Fruit fly (Drosophila melanogaster): ENCODE results near the gene Spn77Bc.
A peak's percentile ranks its signal among the peaks of the same experiment; 100 is the strongest.

The Spn77Bc gene

DNA sequence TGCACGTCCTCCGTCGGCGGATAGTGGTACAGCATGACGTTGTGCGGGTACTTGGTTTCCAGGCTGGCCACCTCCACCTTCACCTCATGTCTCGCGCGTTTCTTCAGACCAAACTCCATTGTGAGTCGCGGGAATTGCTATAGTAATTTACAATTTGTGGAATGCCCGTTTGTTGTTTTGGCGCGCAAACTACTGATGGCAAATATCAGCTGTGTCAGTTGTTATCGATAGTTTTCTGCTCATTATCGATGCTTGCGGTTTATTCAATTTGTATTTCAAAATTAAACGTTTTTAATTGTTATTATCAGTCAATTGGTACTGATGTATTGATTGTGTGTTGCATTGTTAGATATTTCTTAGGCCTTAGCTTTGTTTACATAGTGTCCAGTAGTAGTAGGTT lies 19.0 kb downstream of the Spn77Bc start, which contains the start of gene Prim2:
Gene Prim2 (minus strand): TSS at position 197 of the 400 bp plus-strand sequence.
- TF ChIP-seq bab1 (GFP tag; optimal IDR thresholded peaks at IDR 0.05) = peak; percentile 30
- TF ChIP-seq CG12768 (GFP tag; optimal IDR thresholded peaks at IDR 0.05) = no peak
- no peak for TF ChIP-seq ovo (GFP tag; optimal IDR thresholded peaks at IDR 0.05)

DNA sequence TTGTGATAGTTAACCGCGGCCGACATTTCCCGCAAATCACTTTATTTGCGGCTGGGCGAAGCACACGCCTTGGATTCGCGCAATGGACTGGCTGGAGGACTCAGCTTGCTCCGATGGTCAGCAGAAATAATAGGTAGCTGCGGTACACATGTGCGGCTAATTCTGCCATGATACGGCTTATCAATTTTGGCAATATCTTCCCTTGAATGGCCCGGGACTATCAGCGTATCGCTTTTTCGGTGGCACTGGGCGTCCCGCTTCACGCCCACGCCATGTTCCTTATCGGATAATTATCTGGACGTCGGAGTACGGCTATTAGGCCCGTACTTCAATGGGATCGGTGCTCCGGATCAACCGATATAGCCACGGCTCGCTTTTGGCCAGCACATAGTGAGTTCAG lies 23.6 kb downstream of the Spn77Bc start:
- no peak for TF ChIP-seq tj (GFP tag; optimal IDR thresholded peaks at IDR 0.05)
- TF ChIP-seq CG12768 (GFP tag; optimal IDR thresholded peaks at IDR 0.05) = no peak
- no peak for TF ChIP-seq CG11617 (GFP tag; optimal IDR thresholded peaks at IDR 0.05)
- TF ChIP-seq Hr96 (GFP tag; optimal IDR thresholded peaks at IDR 0.05) = no peak
- TF ChIP-seq CG14711 (tag; optimal IDR thresholded peaks at IDR 0.05) = no peak
- TF ChIP-seq cnc (optimal IDR thresholded peaks at IDR 0.05) = no peak
- TF ChIP-seq Clk (GFP tag; optimal IDR thresholded peaks at IDR 0.05) = no peak
- no peak for TF ChIP-seq ovo (GFP tag; optimal IDR thresholded peaks at IDR 0.05)
- no peak for TF ChIP-seq CG33017 (tag; optimal IDR thresholded peaks at IDR 0.05)
- no peak for TF ChIP-seq cic (GFP tag; optimal IDR thresholded peaks at IDR 0.05)
- no peak for TF ChIP-seq Mnt (GFP tag; optimal IDR thresholded peaks at IDR 0.05)
- no peak for TF ChIP-seq CG7045 (GFP tag; optimal IDR thresholded peaks at IDR 0.05)
- no peak for TF ChIP-seq CG5204 (GFP tag; optimal IDR thresholded peaks at IDR 0.05)
- TF ChIP-seq toe (GFP tag; optimal IDR thresholded peaks at IDR 0.05) = no peak
- no peak for TF ChIP-seq CG1620 (GFP tag; optimal IDR thresholded peaks at IDR 0.05)
- no peak for TF ChIP-seq bab1 (GFP tag; optimal IDR thresholded peaks at IDR 0.05)
- no peak for TF ChIP-seq kay (GFP tag; ENCODE audit: borderline replicate concordance)
- TF ChIP-seq CG7101 (tag; optimal IDR thresholded peaks at IDR 0.05) = no peak

DNA sequence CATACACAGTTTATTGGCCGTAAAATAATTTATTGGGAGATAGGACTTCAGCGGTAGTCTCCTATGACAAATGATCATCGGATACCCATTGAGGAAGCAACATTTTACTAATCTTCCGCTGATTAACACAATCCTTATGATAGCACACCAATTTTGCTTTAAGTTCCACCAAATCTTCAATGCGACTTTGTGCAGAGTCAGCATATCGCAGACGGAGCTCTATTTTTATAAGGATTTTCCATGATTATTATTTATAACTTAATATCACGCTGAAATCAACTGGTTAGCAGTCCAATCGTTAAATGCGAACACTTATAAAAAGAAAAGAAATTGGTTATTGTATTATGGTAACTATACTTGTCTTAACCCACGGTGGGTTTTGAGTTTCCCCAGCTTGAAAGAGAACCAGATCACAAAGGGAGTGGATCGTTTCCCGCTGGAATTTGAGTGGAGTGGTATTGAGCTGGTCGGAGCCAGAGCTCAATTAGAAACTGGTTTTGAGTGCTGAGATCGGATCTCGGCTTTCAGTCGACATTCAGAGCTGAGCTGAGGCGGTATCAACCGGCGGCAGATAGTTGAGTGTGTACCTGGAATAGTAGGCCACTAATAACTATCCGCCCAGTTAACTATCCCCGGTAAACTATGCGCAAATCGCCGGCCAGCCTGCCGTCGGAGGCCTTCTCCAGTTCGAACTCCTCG lies 24.4 kb downstream of the Spn77Bc start, which contains the start of the genes Toll-9 and in:
Gene Toll-9 (minus strand): TSS at position 51 of the 699 bp plus-strand sequence.
Gene in (plus strand): TSS at position 525 of the 699 bp plus-strand sequence.
- TF ChIP-seq CG7045 (GFP tag; optimal IDR thresholded peaks at IDR 0.05) = no peak
- no peak for TF ChIP-seq CG14711 (tag; optimal IDR thresholded peaks at IDR 0.05)
- no peak for TF ChIP-seq tj (GFP tag; optimal IDR thresholded peaks at IDR 0.05)
- TF ChIP-seq bab1 (GFP tag; optimal IDR thresholded peaks at IDR 0.05) = no peak
- no peak for TF ChIP-seq Crg-1 (GFP tag; optimal IDR thresholded peaks at IDR 0.05)
- TF ChIP-seq Clk (GFP tag; optimal IDR thresholded peaks at IDR 0.05) = no peak
- no peak for TF ChIP-seq kay (GFP tag; ENCODE audit: borderline replicate concordance)
- no peak for TF ChIP-seq cic (GFP tag; optimal IDR thresholded peaks at IDR 0.05)
- no peak for TF ChIP-seq CG33017 (tag; optimal IDR thresholded peaks at IDR 0.05)
- TF ChIP-seq CG12768 (GFP tag; optimal IDR thresholded peaks at IDR 0.05) = no peak
- no peak for TF ChIP-seq cnc (optimal IDR thresholded peaks at IDR 0.05)
- TF ChIP-seq CG1620 (GFP tag; optimal IDR thresholded peaks at IDR 0.05) = no peak
- no peak for TF ChIP-seq Hr96 (GFP tag; optimal IDR thresholded peaks at IDR 0.05)
- TF ChIP-seq toe (GFP tag; optimal IDR thresholded peaks at IDR 0.05) = no peak

DNA sequence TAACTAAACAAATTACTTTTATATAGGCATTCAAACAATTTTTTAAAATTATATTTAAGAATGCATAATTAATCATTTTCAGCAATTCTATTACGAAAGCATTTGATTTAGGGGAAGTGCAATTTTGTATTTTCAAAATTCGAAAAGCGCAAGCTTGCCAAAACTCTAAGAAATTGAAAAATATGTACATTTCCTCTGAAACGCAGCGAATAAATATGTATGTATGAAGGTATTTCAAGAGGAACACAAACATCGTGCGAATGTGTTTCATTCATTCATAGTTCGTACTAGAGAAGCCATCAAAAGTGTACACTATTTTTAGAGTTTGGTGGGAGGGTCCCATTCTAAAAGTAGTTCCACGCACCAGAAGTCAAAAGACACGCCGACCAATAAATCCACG lies 27.6 kb downstream of the Spn77Bc start, which contains the start of gene CG13247:
Gene CG13247 (plus strand): TSS at position 301 of the 400 bp plus-strand sequence.
- TF ChIP-seq pad (GFP tag; optimal IDR thresholded peaks at IDR 0.05) = no peak
- TF ChIP-seq CG14711 (tag; optimal IDR thresholded peaks at IDR 0.05) = no peak
- no peak for TF ChIP-seq toe (GFP tag; optimal IDR thresholded peaks at IDR 0.05)
- no peak for TF ChIP-seq Hr96 (GFP tag; optimal IDR thresholded peaks at IDR 0.05)
- TF ChIP-seq kay (GFP tag; ENCODE audit: borderline replicate concordance) = no peak
- no peak for TF ChIP-seq Clk (GFP tag; optimal IDR thresholded peaks at IDR 0.05)
- no peak for TF ChIP-seq CG12768 (GFP tag; optimal IDR thresholded peaks at IDR 0.05)
- TF ChIP-seq ovo (GFP tag; optimal IDR thresholded peaks at IDR 0.05) = no peak
- TF ChIP-seq CG33017 (tag; optimal IDR thresholded peaks at IDR 0.05) = no peak
- no peak for TF ChIP-seq Mnt (GFP tag; optimal IDR thresholded peaks at IDR 0.05)
- TF ChIP-seq CG11617 (GFP tag; optimal IDR thresholded peaks at IDR 0.05) = no peak
- TF ChIP-seq CG1620 (GFP tag; optimal IDR thresholded peaks at IDR 0.05) = no peak
- no peak for TF ChIP-seq CG7101 (tag; optimal IDR thresholded peaks at IDR 0.05)
- TF ChIP-seq tj (GFP tag; optimal IDR thresholded peaks at IDR 0.05) = no peak
- no peak for TF ChIP-seq CG5204 (GFP tag; optimal IDR thresholded peaks at IDR 0.05)
- TF ChIP-seq cnc (optimal IDR thresholded peaks at IDR 0.05) = no peak
- TF ChIP-seq bab1 (GFP tag; optimal IDR thresholded peaks at IDR 0.05) = no peak

DNA sequence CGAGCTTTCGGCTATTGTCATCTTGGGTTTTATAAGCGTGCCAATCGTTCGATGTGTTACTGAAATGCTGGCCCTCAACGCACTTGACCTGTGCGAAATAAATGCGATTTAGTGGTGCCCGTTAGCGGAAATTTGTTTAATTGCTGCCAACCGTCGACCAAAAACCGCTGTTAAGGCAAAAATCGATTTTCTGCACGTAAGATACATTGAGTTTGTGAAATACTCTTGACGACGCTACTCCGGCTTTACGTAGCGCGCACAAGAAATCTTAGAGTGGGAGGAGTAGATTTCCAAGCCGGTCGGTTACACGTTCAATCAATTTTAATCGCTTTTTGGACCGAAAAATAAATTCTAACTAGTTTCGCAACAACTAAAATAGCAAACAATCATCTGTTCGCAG lies 33.0 kb downstream of the Spn77Bc start:
- TF ChIP-seq Crg-1 (GFP tag; optimal IDR thresholded peaks at IDR 0.05) = no peak
- no peak for TF ChIP-seq cnc (optimal IDR thresholded peaks at IDR 0.05)
- no peak for TF ChIP-seq CG7045 (GFP tag; optimal IDR thresholded peaks at IDR 0.05)
- no peak for TF ChIP-seq CG7101 (tag; optimal IDR thresholded peaks at IDR 0.05)

DNA sequence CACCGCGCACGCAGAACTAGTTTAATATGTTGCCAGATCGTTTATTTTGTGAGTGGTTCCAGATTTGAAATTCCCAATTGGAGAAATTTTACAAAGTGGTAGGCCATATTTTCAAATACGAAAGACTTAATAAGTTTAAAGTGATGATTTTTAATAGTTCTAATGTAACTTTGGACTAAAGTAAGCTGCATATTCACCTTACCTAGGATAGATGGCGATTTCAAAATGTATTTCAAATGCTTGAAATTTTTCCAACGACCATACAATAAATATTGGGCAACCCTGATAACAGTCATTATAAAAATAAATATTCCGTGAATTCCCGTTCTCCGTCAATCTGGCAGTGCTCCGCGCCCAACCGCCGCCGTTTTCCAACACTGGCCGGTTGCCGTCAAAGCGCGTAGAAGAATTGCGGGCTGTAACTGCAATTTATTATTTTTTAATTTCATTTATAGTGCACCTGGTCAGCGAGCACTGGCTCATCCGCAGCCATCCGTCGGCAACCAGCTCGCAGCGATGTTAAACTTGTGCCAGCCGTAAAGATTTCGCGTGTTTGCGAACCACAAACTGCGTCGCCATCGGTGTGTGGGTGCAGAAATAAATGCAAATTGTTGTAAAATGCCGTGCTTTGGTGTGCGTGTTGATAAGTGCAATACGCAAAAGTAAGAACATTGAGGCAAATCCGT lies 33.6 kb downstream of the Spn77Bc start, which contains the start of the genes Ide and RhoBTB:
Gene Ide (minus strand): TSS at position 19 of the 686 bp plus-strand sequence.
Gene RhoBTB (plus strand): TSS at position 365 of the 686 bp plus-strand sequence.
- peak; percentile 82 for TF ChIP-seq CG7101 (tag; optimal IDR thresholded peaks at IDR 0.05)
- TF ChIP-seq toe (GFP tag; optimal IDR thresholded peaks at IDR 0.05) = peak; percentile 96
- TF ChIP-seq cnc (optimal IDR thresholded peaks at IDR 0.05) = no peak
- TF ChIP-seq cic (GFP tag; optimal IDR thresholded peaks at IDR 0.05) = peak; percentile 54
- TF ChIP-seq CG12768 (GFP tag; optimal IDR thresholded peaks at IDR 0.05) = peak; percentile 80
- TF ChIP-seq Mnt (GFP tag; optimal IDR thresholded peaks at IDR 0.05) = peak; percentile 73
- peak; percentile 80 for TF ChIP-seq CG11617 (GFP tag; optimal IDR thresholded peaks at IDR 0.05)
- TF ChIP-seq ovo (GFP tag; optimal IDR thresholded peaks at IDR 0.05) = peak; percentile 81
- peak; percentile 70 for TF ChIP-seq CG33017 (tag; optimal IDR thresholded peaks at IDR 0.05)
- peak; percentile 73 for TF ChIP-seq pad (GFP tag; optimal IDR thresholded peaks at IDR 0.05)
- peak; percentile 69 for TF ChIP-seq tj (GFP tag; optimal IDR thresholded peaks at IDR 0.05)
- TF ChIP-seq CG1620 (GFP tag; optimal IDR thresholded peaks at IDR 0.05) = peak; percentile 91
- TF ChIP-seq CG5204 (GFP tag; optimal IDR thresholded peaks at IDR 0.05) = peak; percentile 94
- TF ChIP-seq Clk (GFP tag; optimal IDR thresholded peaks at IDR 0.05) = peak; percentile 76
- TF ChIP-seq Crg-1 (GFP tag; optimal IDR thresholded peaks at IDR 0.05) = peak; percentile 88
- TF ChIP-seq kay (GFP tag; ENCODE audit: borderline replicate concordance) = no peak
- TF ChIP-seq CG7045 (GFP tag; optimal IDR thresholded peaks at IDR 0.05) = peak; percentile 84
- TF ChIP-seq CG14711 (tag; optimal IDR thresholded peaks at IDR 0.05) = peak; percentile 79
- peak; percentile 93 for TF ChIP-seq Hr96 (GFP tag; optimal IDR thresholded peaks at IDR 0.05)
- TF ChIP-seq bab1 (GFP tag; optimal IDR thresholded peaks at IDR 0.05) = peak; percentile 46

All from whole organism, adult.